Worm (Caenorhabditis elegans) whole organism, L3 larva: Measurements from ENCODE around the gene nfki-1.
A peak's percentile ranks its signal among the peaks of the same experiment; 100 is the strongest.

ENCODE experiments used
- R02D3.7 ChIP-seq: fragments of 150-350 bp; optimal IDR thresholded peaks from 2 replicates; lab custom pipeline; 2014; ENCODE audit warnings: missing biosample characterization, missing genetic modification characterization
- ZK546.5 ChIP-seq: sonication (generic microtip); optimal IDR thresholded peaks from 2 replicates; lab custom pipeline; 2017; ENCODE audit warnings: missing biosample characterization, missing genetic modification characterization
- ama-1 ChIP-seq: fragments of 150-350 bp; optimal IDR thresholded peaks from 2 replicates; lab custom pipeline; 2018
- ceh-16 ChIP-seq: sonication (generic microtip); optimal IDR thresholded peaks from 2 replicates; lab custom pipeline; 2017; ENCODE audit warnings: missing biosample characterization, missing genetic modification characterization
- ceh-28 ChIP-seq: fragments of 150-350 bp; optimal IDR thresholded peaks from 2 replicates; lab custom pipeline; 2014; ENCODE audit warnings: missing biosample characterization, missing genetic modification reagents, missing genetic modification characterization
- ceh-82 ChIP-seq: fragments of 150-350 bp; optimal IDR thresholded peaks from 2 replicates; lab custom pipeline; 2014; ENCODE audit warnings: missing biosample characterization, missing genetic modification characterization
- ceh-9 ChIP-seq: sonication (generic microtip); optimal IDR thresholded peaks from 2 replicates; lab custom pipeline; 2018; ENCODE audit warnings: missing biosample characterization, missing genetic modification characterization
- daf-12 ChIP-seq: fragments of 150-350 bp; optimal IDR thresholded peaks from 2 replicates; lab custom pipeline; 2014; ENCODE audit warnings: missing biosample characterization, missing genetic modification reagents, missing genetic modification characterization
- egl-27 ChIP-seq: sonication (generic microtip); optimal IDR thresholded peaks from 4 replicates; lab custom pipeline; 2017; ENCODE audit warnings: missing biosample characterization, missing genetic modification reagents, missing genetic modification characterization
- egl-5 ChIP-seq: fragments of 150-350 bp; optimal IDR thresholded peaks from 2 replicates; lab custom pipeline; 2017; ENCODE audit warnings: missing biosample characterization, missing genetic modification reagents, missing genetic modification characterization, inconsistent platforms
- elt-1 ChIP-seq: fragments of 150-350 bp; optimal IDR thresholded peaks from 2 replicates; lab custom pipeline; 2014; ENCODE audit warnings: missing biosample characterization, missing genetic modification characterization
- elt-2 ChIP-seq: sonication (generic microtip); optimal IDR thresholded peaks from 2 replicates; lab custom pipeline; 2016; ENCODE audit warnings: missing genetic modification reagents, mild to moderate bottlenecking, missing genetic modification characterization, missing compliant biosample characterization
- elt-3 ChIP-seq, 3 experiments: fragments of 150-350 bp in 1 of 3; sonication (generic microtip) in 2 of 3; optimal IDR thresholded peaks; 2 replicates in 2 of 3; 4 replicates in 1 of 3; lab custom pipeline; 2014 to 2017; ENCODE audit warnings: missing biosample characterization in 3 of 3, missing genetic modification characterization in 3 of 3
- eor-1 ChIP-seq, 2 experiments: fragments of 150-350 bp; optimal IDR thresholded peaks; 2 replicates each; lab custom pipeline; 2014 to 2018; ENCODE audit warnings: missing biosample characterization in 2 of 2, missing genetic modification characterization in 2 of 2
- fkh-10 ChIP-seq: sonication (generic microtip); optimal IDR thresholded peaks from 2 replicates; lab custom pipeline; 2017; ENCODE audit warnings: missing biosample characterization, missing genetic modification reagents, missing genetic modification characterization
- fkh-2 ChIP-seq: fragments of 150-350 bp; optimal IDR thresholded peaks from 2 replicates; lab custom pipeline; 2014; ENCODE audit warnings: missing biosample characterization, missing genetic modification reagents, missing genetic modification characterization
- fos-1 ChIP-seq: fragments of 150-350 bp; optimal IDR thresholded peaks from 2 replicates; lab custom pipeline; 2014; ENCODE audit warnings: missing biosample characterization, missing genetic modification characterization
- hmg-11 ChIP-seq: sonication (generic microtip); optimal IDR thresholded peaks from 2 replicates; lab custom pipeline; 2016; ENCODE audit warnings: missing genetic modification characterization, missing compliant biosample characterization
- jun-1 ChIP-seq: fragments of 150-350 bp; optimal IDR thresholded peaks from 2 replicates; lab custom pipeline; 2014; ENCODE audit warnings: missing biosample characterization, missing genetic modification reagents, missing genetic modification characterization
- lin-39 ChIP-seq: fragments of 150-350 bp; optimal IDR thresholded peaks from 2 replicates; lab custom pipeline; 2018; ENCODE audit warnings: missing biosample characterization, missing genetic modification reagents, missing genetic modification characterization
- lsy-12 ChIP-seq: sonication (generic microtip); optimal IDR thresholded peaks from 2 replicates; lab custom pipeline; 2016; ENCODE audit warnings: mild to moderate bottlenecking, missing genetic modification characterization, missing compliant biosample characterization
- mdl-1 ChIP-seq: fragments of 150-350 bp; optimal IDR thresholded peaks from 2 replicates; lab custom pipeline; 2014; ENCODE audit warnings: missing biosample characterization, missing genetic modification characterization
- mml-1 ChIP-seq: fragments of 150-350 bp; sonication (generic microtip); optimal IDR thresholded peaks from 3 replicates; lab custom pipeline; 2014; ENCODE audit warnings: missing biosample characterization, missing genetic modification characterization
- nfya-1 ChIP-seq: sonication (generic microtip); optimal IDR thresholded peaks from 2 replicates; lab custom pipeline; 2017; ENCODE audit warnings: missing genetic modification characterization, mild to moderate bottlenecking, missing compliant biosample characterization, antibody characterized with exemption, moderate library complexity; ENCODE audit not compliant: insufficient read depth
- nhr-11 ChIP-seq: fragments of 150-350 bp; optimal IDR thresholded peaks from 2 replicates; lab custom pipeline; 2014; ENCODE audit warnings: missing biosample characterization, missing genetic modification characterization
- nhr-12 ChIP-seq: fragments of 150-350 bp; optimal IDR thresholded peaks from 2 replicates; lab custom pipeline; 2014; ENCODE audit warnings: missing biosample characterization, missing genetic modification characterization
- nhr-23 ChIP-seq: fragments of 150-350 bp; optimal IDR thresholded peaks from 2 replicates; lab custom pipeline; 2014; ENCODE audit warnings: missing biosample characterization, missing genetic modification reagents, missing genetic modification characterization
- nhr-237 ChIP-seq: fragments of 150-350 bp; optimal IDR thresholded peaks from 2 replicates; lab custom pipeline; 2014; ENCODE audit warnings: missing biosample characterization, missing genetic modification characterization
- nhr-25 ChIP-seq: sonication (generic microtip); optimal IDR thresholded peaks from 2 replicates; lab custom pipeline; 2017; ENCODE audit warnings: missing biosample characterization, missing genetic modification characterization
- nhr-28 ChIP-seq: fragments of 150-350 bp; optimal IDR thresholded peaks from 2 replicates; lab custom pipeline; 2014; ENCODE audit warnings: missing biosample characterization, missing genetic modification characterization
- nhr-43 ChIP-seq: sonication (generic microtip); optimal IDR thresholded peaks from 2 replicates; lab custom pipeline; 2016; ENCODE audit warnings: mild to moderate bottlenecking, missing genetic modification characterization, missing compliant biosample characterization; ENCODE audit not compliant: poor library complexity, severe bottlenecking
- nhr-67 ChIP-seq: fragments of 150-350 bp; optimal IDR thresholded peaks from 2 replicates; lab custom pipeline; 2014; ENCODE audit warnings: missing biosample characterization, missing genetic modification characterization
- nhr-76 ChIP-seq: fragments of 150-350 bp; sonication (generic microtip); optimal IDR thresholded peaks from 5 replicates; lab custom pipeline; 2014; ENCODE audit warnings: missing biosample characterization, missing genetic modification characterization
- nhr-77 ChIP-seq: fragments of 150-350 bp; optimal IDR thresholded peaks from 2 replicates; lab custom pipeline; 2014; ENCODE audit warnings: missing biosample characterization, missing genetic modification characterization
- pha-4 ChIP-seq: fragments of 150-350 bp; optimal IDR thresholded peaks from 2 replicates; lab custom pipeline; 2014; ENCODE audit warnings: missing biosample characterization, missing genetic modification reagents, missing genetic modification characterization
- skn-1 ChIP-seq: fragments of 150-350 bp; optimal IDR thresholded peaks from 2 replicates; lab custom pipeline; 2014; ENCODE audit warnings: missing biosample characterization, missing genetic modification characterization
- snpc-4 ChIP-seq: fragments of 150-350 bp; optimal IDR thresholded peaks from 2 replicates; lab custom pipeline; 2014; ENCODE audit warnings: missing biosample characterization, missing genetic modification characterization
- tbx-2 ChIP-seq: sonication (generic microtip); optimal IDR thresholded peaks from 2 replicates; lab custom pipeline; 2016; ENCODE audit warnings: mild to moderate bottlenecking, missing genetic modification characterization, missing compliant biosample characterization
- unc-39 ChIP-seq: sonication (generic microtip); optimal IDR thresholded peaks from 4 replicates; lab custom pipeline; 2017; ENCODE audit warnings: missing biosample characterization, missing genetic modification characterization
- unc-62 ChIP-seq: fragments of 150-350 bp; sonication (generic microtip); optimal IDR thresholded peaks from 4 replicates; lab custom pipeline; 2014; ENCODE audit warnings: missing biosample characterization, missing genetic modification reagents, missing genetic modification characterization
- ztf-11 ChIP-seq: fragments of 150-350 bp; optimal IDR thresholded peaks from 2 replicates; lab custom pipeline; 2014; ENCODE audit warnings: missing biosample characterization, missing genetic modification characterization
- ztf-4 ChIP-seq: fragments of 150-350 bp; optimal IDR thresholded peaks from 2 replicates; lab custom pipeline; 2014; ENCODE audit warnings: missing biosample characterization, missing genetic modification characterization

nfki-1 gene

ce11 chrX:15353874-15354480 is 1.1 kb upstream of the nfki-1 start (continued):
- TF ChIP-seq nhr-237 (tag; lab: Kevin White, UChicago), result no peak
- peak; percentile 40 for TF ChIP-seq R02D3.7 (tag; lab: Kevin White, UChicago)
- TF ChIP-seq ceh-28, result peak; percentile 66
- TF ChIP-seq nhr-11 (tag; lab: Kevin White, UChicago), result peak; percentile 80
- peak; percentile 74 for TF ChIP-seq ceh-82
- peak; percentile 80 for TF ChIP-seq pha-4 (tag; lab: Kevin White, UChicago)
- no peak for TF ChIP-seq daf-12 (tag; lab: Kevin White, UChicago)
- no peak for TF ChIP-seq unc-39 (tag; lab: Kevin White, UChicago)
- TF ChIP-seq mml-1 (tag; lab: Kevin White, UChicago), result no peak
- peak; percentile 37 for TF ChIP-seq egl-27 (tag; lab: Kevin White, UChicago)
- no peak for TF ChIP-seq ztf-4 (tag; lab: Kevin White, UChicago)
- peak; percentile 61 for TF ChIP-seq lsy-12
- TF ChIP-seq elt-3 (tag; optimal IDR thresholded peaks at IDR 0.05; lab: Kevin White, UChicago), result no peak
- peak; percentile 82 for TF ChIP-seq egl-5 (tag; lab: Kevin White, UChicago)
- peak; percentile 63 for TF ChIP-seq nhr-25 (tag; lab: Kevin White, UChicago)
- TF ChIP-seq eor-1 (tag; optimal IDR thresholded peaks at IDR 0.05; lab: Kevin White, UChicago), result no peak
- peak; percentile 31 for TF ChIP-seq fkh-2 (tag; lab: Kevin White, UChicago)
- peak; percentile 59 for TF ChIP-seq nhr-43 (tag; lab: Kevin White, UChicago)
- peak; percentile 73 for TF ChIP-seq unc-62 (GFP tag; lab: Kevin White, UChicago)

- TF ChIP-seq nfya-1, result peak; percentile 31
- no peak for TF ChIP-seq ama-1 (lab: Kevin White, UChicago)
- peak; percentile 23 for TF ChIP-seq skn-1
- TF ChIP-seq hmg-11, result peak; percentile 24
Measured at ce11 chrX:15355603-15356002, 565 bp downstream of the nfki-1 start.

DNA sequence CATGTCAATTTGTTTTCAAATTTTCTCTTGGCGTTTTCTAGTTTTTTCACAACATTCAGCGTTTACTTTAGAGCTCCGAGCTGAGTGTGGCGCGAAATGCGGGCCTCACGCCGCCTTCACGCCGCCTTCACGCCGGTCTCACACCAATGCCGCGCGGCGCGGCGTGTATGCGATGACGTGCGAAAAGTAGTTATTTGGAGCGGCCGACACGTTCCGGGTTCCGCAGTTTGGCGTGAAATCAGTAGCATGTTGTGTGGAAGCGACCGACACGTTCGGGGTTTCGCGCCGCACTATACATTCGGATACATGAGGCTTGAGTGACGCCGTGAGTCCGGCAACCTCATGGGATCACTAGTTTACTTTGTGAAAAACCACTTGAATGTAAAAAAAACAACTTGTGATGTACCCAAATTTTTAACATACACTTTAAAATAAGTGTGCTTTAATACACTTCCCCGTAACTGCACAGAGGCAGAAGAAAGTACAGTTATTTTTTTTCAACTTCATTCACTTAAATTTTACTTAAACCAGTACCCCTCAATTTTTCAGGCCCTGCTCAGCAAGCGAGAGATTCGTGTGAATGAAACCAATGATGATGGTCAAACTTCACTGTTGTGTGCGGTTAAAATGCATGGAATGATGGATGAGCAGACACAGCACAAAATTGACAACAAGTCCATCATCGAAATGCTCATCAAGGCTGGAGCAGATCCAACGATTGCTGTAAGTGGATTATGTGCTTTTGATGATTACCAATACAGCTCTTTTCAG is 7.3 kb downstream of the nfki-1 start:
- TF ChIP-seq jun-1 (tag; lab: Kevin White, UChicago) (no peak), unc-39 (tag; lab: Kevin White, UChicago) (no peak), mdl-1 (tag; lab: Kevin White, UChicago) (no peak), lin-39 (no peak), snpc-4 (tag; lab: Kevin White, UChicago) (peak; percentile 59)

DNA sequence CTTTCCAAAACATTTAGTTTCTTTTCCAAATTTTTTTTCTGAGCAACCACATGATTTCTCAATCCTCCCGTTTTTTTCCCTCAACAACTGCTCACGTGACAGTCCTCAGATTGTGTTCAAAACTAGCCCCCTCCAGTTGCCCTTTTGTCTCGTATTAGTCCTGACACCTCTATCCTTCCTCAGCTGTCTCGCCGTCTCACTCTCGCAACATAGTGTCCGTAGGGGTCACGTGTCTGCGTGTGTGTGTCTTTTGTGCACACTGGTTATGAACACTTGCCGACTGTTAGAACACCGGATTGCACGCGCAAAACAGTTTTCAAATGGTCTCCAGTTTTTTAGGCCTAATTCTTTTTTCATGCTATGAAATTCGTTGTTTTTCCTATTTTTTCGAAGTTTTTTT is 10.2 kb downstream of the nfki-1 start:
- TF ChIP-seq fos-1, result peak; percentile 36
- TF ChIP-seq fkh-10 (GFP tag; lab: Kevin White, UChicago), result no peak
- TF ChIP-seq skn-1, result no peak
- TF ChIP-seq nhr-77 (tag; lab: Kevin White, UChicago), result no peak
- no peak for TF ChIP-seq ceh-82
- TF ChIP-seq fkh-2 (tag; lab: Kevin White, UChicago), result no peak
- TF ChIP-seq pha-4 (tag; lab: Kevin White, UChicago), result peak; percentile 90
- peak; percentile 2 for TF ChIP-seq ztf-4 (tag; lab: Kevin White, UChicago)
- TF ChIP-seq nhr-25 (tag; lab: Kevin White, UChicago), result peak; percentile 60
- no peak for TF ChIP-seq R02D3.7 (tag; lab: Kevin White, UChicago)
- TF ChIP-seq ztf-11 (tag; lab: Kevin White, UChicago), result no peak
- peak; percentile 53 for TF ChIP-seq nhr-43 (tag; lab: Kevin White, UChicago)
- no peak for TF ChIP-seq egl-27 (tag; lab: Kevin White, UChicago)
- no peak for TF ChIP-seq nhr-12
- TF ChIP-seq unc-39 (tag; lab: Kevin White, UChicago), result no peak
- peak; percentile 75 for TF ChIP-seq tbx-2
- no peak for TF ChIP-seq ama-1 (lab: Kevin White, UChicago)
- TF ChIP-seq ceh-9 (tag; lab: Kevin White, UChicago), result no peak
- TF ChIP-seq nhr-76 (tag; lab: Kevin White, UChicago), result no peak
- TF ChIP-seq elt-2 (tag; lab: Kevin White, UChicago), result no peak
- TF ChIP-seq elt-3 (tag; optimal IDR thresholded peaks at IDR 0.05; lab: Kevin White, UChicago), result no peak
- peak; percentile 76 for TF ChIP-seq hmg-11
- TF ChIP-seq nhr-237 (tag; lab: Kevin White, UChicago), result no peak
- peak; percentile 5 for TF ChIP-seq egl-5 (tag; lab: Kevin White, UChicago)
- TF ChIP-seq lin-39, result peak; percentile 71
- TF ChIP-seq ZK546.5 (tag; lab: Kevin White, UChicago), result no peak
- peak; percentile 7 for TF ChIP-seq ceh-28
- TF ChIP-seq nhr-67 (tag; lab: Kevin White, UChicago), result no peak
- TF ChIP-seq nhr-28 (tag; lab: Kevin White, UChicago), result no peak
- TF ChIP-seq nhr-23 (tag; lab: Kevin White, UChicago), result peak; percentile 70
- no peak for TF ChIP-seq daf-12 (tag; lab: Kevin White, UChicago)
- TF ChIP-seq ceh-16 (tag; lab: Kevin White, UChicago), result no peak
- TF ChIP-seq nfya-1, result peak; percentile 75
- TF ChIP-seq elt-1 (tag; lab: Kevin White, UChicago), result peak; percentile 30
- TF ChIP-seq unc-62 (GFP tag; lab: Kevin White, UChicago), result peak; percentile 54
- peak; percentile 77 for TF ChIP-seq mdl-1 (tag; lab: Kevin White, UChicago)
- no peak for TF ChIP-seq eor-1 (tag; optimal IDR thresholded peaks at IDR 0.05; lab: Kevin White, UChicago)
- peak; percentile 58 for TF ChIP-seq jun-1 (tag; lab: Kevin White, UChicago)
